Fruit fly (Drosophila melanogaster) Kc167 (cell line): ENCODE measurements around the gene obst-I.
A peak's percentile ranks its signal among the peaks of the same experiment; 100 is the strongest.

Experiments
- Myc ChIP-seq: fragments of >200 bp; optimal IDR thresholded peaks from 2 replicates; lab custom pipeline; 2017; ENCODE audit warnings: missing external identifiers
- Sin3A ChIP-seq: fragments of >200 bp; optimal IDR thresholded peaks from 2 replicates; lab custom pipeline; 2018; ENCODE audit warnings: missing external identifiers
- h ChIP-seq: fragments of >200 bp; optimal IDR thresholded peaks from 3 replicates; lab custom pipeline; 2018; ENCODE audit warnings: missing external identifiers
- insv ChIP-seq: fragments of >200 bp; optimal IDR thresholded peaks from 3 replicates; lab custom pipeline; 2018; ENCODE audit warnings: missing external identifiers
- psq ChIP-seq: fragments of >200 bp; optimal IDR thresholded peaks from 2 replicates; lab custom pipeline; 2017; ENCODE audit warnings: missing external identifiers
- ttk ChIP-seq: sonication (Bioruptor generic); optimal IDR thresholded peaks from 2 replicates; lab custom pipeline; 2017; ENCODE audit warnings: missing external identifiers

obst-I gene

dm6 chr3L:2256422-2257172, 11.1 kb upstream of the obst-I start:
- TF ChIP-seq ttk (lab: Kevin White, UChicago) (no peak), insv (lab: Kevin White, UChicago) (no peak), Myc (lab: Kevin White, UChicago) (no peak)

dm6 chr3L:2257412-2257862, 10.2 kb upstream of the obst-I start, which contains the start of the genes CG1275 and Elp5:
TSS of gene CG1275 (minus strand) at chr3L:2257423.
TSS of gene Elp5 (plus strand) at chr3L:2257456.
- TF ChIP-seq Myc (lab: Kevin White, UChicago), result no peak
- no peak for TF ChIP-seq psq (lab: Kevin White, UChicago)
- TF ChIP-seq insv (lab: Kevin White, UChicago), result no peak
- TF ChIP-seq h (lab: Kevin White, UChicago), result no peak
- TF ChIP-seq ttk (lab: Kevin White, UChicago), result no peak
- TF ChIP-seq Sin3A (lab: Kevin White, UChicago), result no peak

- peak; percentile 1 for TF ChIP-seq ttk (lab: Kevin White, UChicago)
- no peak for TF ChIP-seq Sin3A (lab: Kevin White, UChicago)
Observed at dm6 chr3L:2261282-2261681, 6.4 kb upstream of the obst-I start.

dm6 chr3L:2262515-2262944, 5.1 kb upstream of the obst-I start, which contains the start of the genes oxt and CG13807:
TSS of gene oxt (minus strand) at chr3L:2262664.
TSS of gene CG13807 (plus strand) at chr3L:2262919.
- no peak for TF ChIP-seq h (lab: Kevin White, UChicago)
- no peak for TF ChIP-seq insv (lab: Kevin White, UChicago)
- no peak for TF ChIP-seq Sin3A (lab: Kevin White, UChicago)
- no peak for TF ChIP-seq psq (lab: Kevin White, UChicago)
- TF ChIP-seq ttk (lab: Kevin White, UChicago), result no peak
- no peak for TF ChIP-seq Myc (lab: Kevin White, UChicago)

- TF ChIP-seq psq (lab: Kevin White, UChicago) (no peak), Sin3A (lab: Kevin White, UChicago) (no peak), h (lab: Kevin White, UChicago) (no peak), ttk (lab: Kevin White, UChicago) (no peak), insv (lab: Kevin White, UChicago) (no peak), Myc (lab: Kevin White, UChicago) (no peak)
Observed at dm6 chr3L:2265692-2266444, 1.8 kb upstream of the obst-I start, which contains the start of the genes ecd and CG13806. TSS of gene ecd (minus strand) at chr3L:2265857. TSS of gene CG13806 (plus strand) at chr3L:2266394.

dm6 chr3L:2268525-2268924, 867 bp downstream of the obst-I start, which contains the start of gene CG32302:
TSS of gene CG32302 (plus strand) at chr3L:2268825.
- TF ChIP-seq Sin3A (lab: Kevin White, UChicago) (no peak), ttk (lab: Kevin White, UChicago) (no peak), Myc (lab: Kevin White, UChicago) (no peak), psq (lab: Kevin White, UChicago) (no peak), insv (lab: Kevin White, UChicago) (no peak), h (lab: Kevin White, UChicago) (no peak)

- TF ChIP-seq insv (lab: Kevin White, UChicago), result no peak
- no peak for TF ChIP-seq Myc (lab: Kevin White, UChicago)
- TF ChIP-seq psq (lab: Kevin White, UChicago), result no peak
- no peak for TF ChIP-seq Sin3A (lab: Kevin White, UChicago)
- TF ChIP-seq ttk (lab: Kevin White, UChicago), result no peak
- TF ChIP-seq h (lab: Kevin White, UChicago), result no peak
Observed at dm6 chr3L:2272669-2273068, 5.0 kb downstream of the obst-I start, which contains the start of gene yellow-g. TSS of gene yellow-g (minus strand) at chr3L:2272769.

dm6 chr3L:2273392-2273791, 5.7 kb downstream of the obst-I start:
- TF ChIP-seq psq (lab: Kevin White, UChicago) (no peak), Sin3A (lab: Kevin White, UChicago) (no peak), Myc (lab: Kevin White, UChicago) (no peak), insv (lab: Kevin White, UChicago) (no peak), ttk (lab: Kevin White, UChicago) (no peak), h (lab: Kevin White, UChicago) (no peak)

dm6 chr3L:2276250-2276649, 8.6 kb downstream of the obst-I start, which contains the start of gene yellow-g2:
TSS of gene yellow-g2 (plus strand) at chr3L:2276550.
- TF ChIP-seq Myc (lab: Kevin White, UChicago) (no peak), insv (lab: Kevin White, UChicago) (no peak), psq (lab: Kevin White, UChicago) (no peak), ttk (lab: Kevin White, UChicago) (no peak), Sin3A (lab: Kevin White, UChicago) (no peak), h (lab: Kevin White, UChicago) (no peak)

dm6 chr3L:2282506-2282905, 14.8 kb downstream of the obst-I start, which contains the start of gene MsR2:
TSS of gene MsR2 (plus strand) at chr3L:2282883.
- TF ChIP-seq h (lab: Kevin White, UChicago) (no peak), psq (lab: Kevin White, UChicago) (no peak), insv (lab: Kevin White, UChicago) (no peak), Sin3A (lab: Kevin White, UChicago) (no peak), Myc (lab: Kevin White, UChicago) (no peak), ttk (lab: Kevin White, UChicago) (no peak)
